Worm (Caenorhabditis elegans) whole organism, L1 larva: ENCODE data around the gene pno-1.
A peak's percentile ranks its signal among the peaks of the same experiment; 100 is the strongest.

Source experiments
- C04F5.9 ChIP-seq: sonication (generic microtip); optimal IDR thresholded peaks from 2 replicates; lab custom pipeline; 2016; ENCODE audit warnings: missing genetic modification characterization, missing compliant biosample characterization
- C34B4.2 ChIP-seq: sonication (generic microtip); optimal IDR thresholded peaks from 2 replicates; lab custom pipeline; 2017; ENCODE audit warnings: mild to moderate bottlenecking, missing genetic modification characterization, missing compliant biosample characterization
- F16B12.6 ChIP-seq: fragments of 150-350 bp; optimal IDR thresholded peaks from 2 replicates; lab custom pipeline; 2014; ENCODE audit warnings: missing biosample characterization, missing genetic modification characterization
- alr-1 ChIP-seq: fragments of 200-800 bp; sonication (Bioruptor generic); optimal IDR thresholded peaks from 2 replicates; lab custom pipeline; 2018; ENCODE audit warnings: borderline replicate concordance, mild to moderate bottlenecking, missing genetic modification characterization, missing compliant biosample characterization
- aly-2 ChIP-seq: fragments of 150-350 bp; optimal IDR thresholded peaks from 2 replicates; lab custom pipeline; 2014; ENCODE audit warnings: missing biosample characterization, missing genetic modification characterization
- ama-1 ChIP-seq: fragments of 150-350 bp; optimal IDR thresholded peaks from 2 replicates; lab custom pipeline; 2014
- ceh-63 ChIP-seq: fragments of 200-800 bp; sonication (Bioruptor generic); optimal IDR thresholded peaks from 2 replicates; lab custom pipeline; 2018; ENCODE audit warnings: mild to moderate bottlenecking, missing genetic modification characterization, missing compliant biosample characterization
- ceh-82 ChIP-seq, 3 experiments: fragments of 150-350 bp in 1 of 3; sonication (generic microtip) in 2 of 3; optimal IDR thresholded peaks; 2 replicates each; lab custom pipeline; 2014 to 2017; ENCODE audit warnings: missing biosample characterization in 3 of 3, missing genetic modification characterization in 3 of 3
- ceh-88 ChIP-seq: fragments of 200-800 bp; sonication (Bioruptor generic); IDR thresholded peaks from 2 replicates; pipeline ENCODE4 v1.3.6; 2022; ENCODE audit warnings: missing genetic modification characterization, missing compliant biosample characterization
- ces-1 ChIP-seq: fragments of 150-350 bp; optimal IDR thresholded peaks from 2 replicates; lab custom pipeline; 2014; ENCODE audit warnings: missing biosample characterization, missing genetic modification reagents, missing genetic modification characterization
- dsc-1 ChIP-seq: sonication (generic microtip); optimal IDR thresholded peaks from 2 replicates; lab custom pipeline; 2016; ENCODE audit warnings: mild to moderate bottlenecking, missing genetic modification characterization, missing compliant biosample characterization
- efl-3 ChIP-seq: fragments of 200-800 bp; sonication (Bioruptor generic); optimal IDR thresholded peaks from 2 replicates; lab custom pipeline; 2018; ENCODE audit warnings: mild to moderate bottlenecking, missing genetic modification characterization, missing compliant biosample characterization
- egl-27 ChIP-seq, 2 experiments: fragments of 150-350 bp in 1 of 2; sonication (generic microtip); optimal IDR thresholded peaks; 3 replicates each; lab custom pipeline; 2017 to 2018; ENCODE audit warnings: missing biosample characterization in 2 of 2, missing genetic modification characterization in 2 of 2, missing genetic modification reagents in 2 of 2
- elt-2 ChIP-seq: sonication (generic microtip); optimal IDR thresholded peaks from 2 replicates; lab custom pipeline; 2016; ENCODE audit warnings: missing genetic modification characterization, mild to moderate bottlenecking, inconsistent platforms, missing compliant biosample characterization, missing genetic modification reagents
- ets-5 ChIP-seq: fragments of 200-800 bp; sonication (Bioruptor generic); IDR thresholded peaks from 2 replicates; pipeline ENCODE4 v1.3.6; 2022; ENCODE audit warnings: missing genetic modification characterization, missing compliant biosample characterization
- fkh-10 ChIP-seq: sonication (generic microtip); optimal IDR thresholded peaks from 2 replicates; lab custom pipeline; 2017; ENCODE audit warnings: missing biosample characterization, missing genetic modification reagents, missing genetic modification characterization
- fkh-4 ChIP-seq: sonication (generic microtip); optimal IDR thresholded peaks from 2 replicates; lab custom pipeline; 2016; ENCODE audit warnings: missing compliant biosample characterization, missing genetic modification characterization, borderline replicate concordance
- grh-1 ChIP-seq: fragments of 200-800 bp; sonication (Bioruptor generic); IDR thresholded peaks from 2 replicates; pipeline ENCODE4 v1.3.6; 2022; ENCODE audit warnings: missing genetic modification reagents, missing genetic modification characterization, missing compliant biosample characterization
- hlh-17 ChIP-seq: fragments of 200-800 bp; sonication (Bioruptor generic); optimal IDR thresholded peaks from 2 replicates; lab custom pipeline; 2018; ENCODE audit warnings: missing genetic modification characterization, mild to moderate bottlenecking, missing compliant biosample characterization, moderate library complexity, borderline replicate concordance
- hpl-2 ChIP-seq: fragments of 150-350 bp; optimal IDR thresholded peaks from 2 replicates; lab custom pipeline; 2014; ENCODE audit warnings: missing biosample characterization, missing genetic modification reagents, missing genetic modification characterization
- irx-1 ChIP-seq: sonication (generic microtip); optimal IDR thresholded peaks from 2 replicates; lab custom pipeline; 2016; ENCODE audit warnings: missing genetic modification characterization, missing compliant biosample characterization
- isw-1 ChIP-seq: fragments of 200-800 bp; sonication (Bioruptor generic); IDR thresholded peaks from 2 replicates; pipeline ENCODE4 v1.3.6; 2022; ENCODE audit warnings: missing genetic modification characterization, missing compliant biosample characterization
- lin-13 ChIP-seq: fragments of 150-350 bp; optimal IDR thresholded peaks from 2 replicates; lab custom pipeline; 2014; ENCODE audit warnings: missing biosample characterization, missing genetic modification reagents, missing genetic modification characterization
- lin-14 ChIP-seq: fragments of 200-800 bp; sonication (Bioruptor generic); optimal IDR thresholded peaks from 2 replicates; lab custom pipeline; 2018; ENCODE audit warnings: mild to moderate bottlenecking, missing genetic modification characterization, moderate library complexity, missing compliant biosample characterization
- lin-35 ChIP-seq, 2 experiments: fragments of 150-350 bp; optimal IDR thresholded peaks; 2 replicates each; lab custom pipeline; 2014; ENCODE audit warnings: missing biosample characterization in 2 of 2, missing genetic modification characterization in 2 of 2, missing genetic modification reagents in 2 of 2
- lin-39 ChIP-seq: fragments of 150-350 bp; optimal IDR thresholded peaks from 2 replicates; lab custom pipeline; 2014; ENCODE audit warnings: missing biosample characterization, missing genetic modification reagents, missing genetic modification characterization
- lsy-2 ChIP-seq, 2 experiments: fragments of 150-350 bp; optimal IDR thresholded peaks; 2 replicates each; lab custom pipeline; 2014; ENCODE audit warnings: missing biosample characterization in 2 of 2, missing genetic modification characterization in 2 of 2
- mef-2 ChIP-seq: fragments of 150-350 bp; optimal IDR thresholded peaks from 2 replicates; lab custom pipeline; 2014; ENCODE audit warnings: missing biosample characterization, missing genetic modification characterization
- mep-1 ChIP-seq: fragments of 150-350 bp; optimal IDR thresholded peaks from 2 replicates; lab custom pipeline; 2014; ENCODE audit warnings: missing biosample characterization, missing genetic modification characterization
- nhr-11 ChIP-seq: fragments of 150-350 bp; optimal IDR thresholded peaks from 2 replicates; lab custom pipeline; 2014; ENCODE audit warnings: missing biosample characterization, missing genetic modification characterization
- nhr-12 ChIP-seq: sonication (generic microtip); optimal IDR thresholded peaks from 2 replicates; lab custom pipeline; 2017; ENCODE audit warnings: missing biosample characterization, missing genetic modification characterization
- nhr-20 ChIP-seq: sonication (generic microtip); optimal IDR thresholded peaks from 2 replicates; lab custom pipeline; 2016; ENCODE audit warnings: mild to moderate bottlenecking, missing genetic modification characterization, missing compliant biosample characterization
- nhr-237 ChIP-seq: fragments of 150-350 bp; optimal IDR thresholded peaks from 2 replicates; lab custom pipeline; 2014; ENCODE audit warnings: missing biosample characterization, missing genetic modification characterization
- nhr-28 ChIP-seq: fragments of 150-350 bp; optimal IDR thresholded peaks from 2 replicates; lab custom pipeline; 2014; ENCODE audit warnings: missing biosample characterization, missing genetic modification characterization
- nhr-71 ChIP-seq: sonication (generic microtip); optimal IDR thresholded peaks from 2 replicates; lab custom pipeline; 2016; ENCODE audit warnings: mild to moderate bottlenecking, missing genetic modification characterization, moderate library complexity, missing compliant biosample characterization
- pax-3 ChIP-seq: fragments of 200-800 bp; sonication (Bioruptor generic); optimal IDR thresholded peaks from 2 replicates; lab custom pipeline; 2018; ENCODE audit warnings: mild to moderate bottlenecking, missing genetic modification characterization, moderate library complexity, missing compliant biosample characterization
- pqm-1 ChIP-seq: sonication (generic microtip); optimal IDR thresholded peaks from 3 replicates; lab custom pipeline; 2017; ENCODE audit warnings: missing biosample characterization, missing genetic modification characterization
- snu-23 ChIP-seq: sonication (generic microtip); optimal IDR thresholded peaks from 2 replicates; lab custom pipeline; 2016; ENCODE audit warnings: missing genetic modification characterization, missing compliant biosample characterization
- sox-4 ChIP-seq: sonication (generic microtip); optimal IDR thresholded peaks from 2 replicates; lab custom pipeline; 2016; ENCODE audit warnings: missing genetic modification characterization, missing compliant biosample characterization
- sptf-1 ChIP-seq: fragments of 150-350 bp; optimal IDR thresholded peaks from 2 replicates; lab custom pipeline; 2014; ENCODE audit warnings: missing biosample characterization, missing genetic modification characterization
- sup-37 ChIP-seq: fragments of 200-800 bp; sonication (Bioruptor generic); optimal IDR thresholded peaks from 2 replicates; lab custom pipeline; 2018; ENCODE audit warnings: mild to moderate bottlenecking, missing genetic modification characterization, missing compliant biosample characterization
- unc-30 ChIP-seq: sonication (generic microtip); optimal IDR thresholded peaks from 2 replicates; lab custom pipeline; 2017; ENCODE audit warnings: missing biosample characterization, missing genetic modification characterization
- unc-86 ChIP-seq: sonication (generic microtip); optimal IDR thresholded peaks from 2 replicates; lab custom pipeline; 2016; ENCODE audit warnings: missing genetic modification characterization, missing compliant biosample characterization
- vab-15 ChIP-seq: sonication (generic microtip); optimal IDR thresholded peaks from 2 replicates; lab custom pipeline; 2017; ENCODE audit warnings: missing genotype, mild to moderate bottlenecking, missing genetic modification characterization, missing compliant biosample characterization
- xbp-1 ChIP-seq: sonication (generic microtip); optimal IDR thresholded peaks from 2 replicates; lab custom pipeline; 2016; ENCODE audit warnings: missing genetic modification characterization, missing compliant biosample characterization
- zip-4 ChIP-seq: fragments of 200-800 bp; sonication (Bioruptor generic); optimal IDR thresholded peaks from 2 replicates; lab custom pipeline; 2018; ENCODE audit warnings: mild to moderate bottlenecking, missing genetic modification characterization, moderate library complexity, missing compliant biosample characterization
- ztf-11 ChIP-seq, 2 experiments: sonication (generic microtip); optimal IDR thresholded peaks; 2 replicates each; lab custom pipeline; 2016 to 2017; ENCODE audit warnings: missing genetic modification characterization in 2 of 2, missing biosample characterization in 1 of 2, missing compliant biosample characterization in 1 of 2
- ztf-4 ChIP-seq: fragments of 150-350 bp; optimal IDR thresholded peaks from 2 replicates; lab custom pipeline; 2014; ENCODE audit warnings: missing biosample characterization, missing genetic modification characterization

pno-1 gene

ce11 chrII:9791185-9791584, 48.5 kb upstream of the pno-1 start (continued):
- TF ChIP-seq lin-39 (tag; lab: Kevin White, UChicago) (no peak), F16B12.6 (tag; lab: Kevin White, UChicago) (no peak), unc-30 (tag; lab: Kevin White, UChicago) (no peak), nhr-28 (no peak), ceh-63 (GFP tag; lab: Kevin White, UChicago) (no peak), ceh-82 (tag; optimal IDR thresholded peaks at IDR 0.05; lab: Kevin White, UChicago) (no peak), hpl-2 (GFP tag; lab: Kevin White, UChicago) (no peak), vab-15 (tag; lab: Kevin White, UChicago) (no peak), fkh-4 (tag; lab: Kevin White, UChicago) (no peak), sptf-1 (tag; lab: Kevin White, UChicago) (no peak), ztf-4 (tag; lab: Kevin White, UChicago) (no peak), irx-1 (tag; lab: Kevin White, UChicago) (no peak), ets-5 (GFP tag; lab: Robert Waterston, UW) (no peak), dsc-1 (no peak), ama-1 (lab: Kevin White, UChicago) (no peak), fkh-10 (no peak), lin-35 (GFP tag; optimal IDR thresholded peaks at IDR 0.05; lab: Kevin White, UChicago) (peak in 1 of 2 experiments; percentile 45)

ce11 chrII:9787395-9788152, 44.9 kb upstream of the pno-1 start, which contains the start of gene cyp-13A2:
Gene cyp-13A2 (minus strand): TSS chrII:9787629.
- TF ChIP-seq aly-2 (no peak), pax-3 (tag; lab: Kevin White, UChicago) (no peak), alr-1 (tag; lab: Kevin White, UChicago) (no peak), C04F5.9 (tag; lab: Kevin White, UChicago) (no peak), snu-23 (GFP tag; lab: Kevin White, UChicago) (peak; percentile 65), ama-1 (lab: Kevin White, UChicago) (no peak), zip-4 (GFP tag; lab: Kevin White, UChicago) (no peak), hpl-2 (GFP tag; lab: Kevin White, UChicago) (no peak), lin-13 (GFP tag; lab: Kevin White, UChicago) (no peak), egl-27 (tag; optimal IDR thresholded peaks at IDR 0.05; lab: Kevin White, UChicago) (peak; percentile 27 to 59), F16B12.6 (tag; lab: Kevin White, UChicago) (no peak), nhr-11 (peak; percentile 33), ets-5 (GFP tag; lab: Robert Waterston, UW) (no peak), ztf-4 (tag; lab: Kevin White, UChicago) (no peak), efl-3 (no peak), isw-1 (GFP tag; lab: Robert Waterston, UW) (no peak), nhr-71 (tag; lab: Kevin White, UChicago) (peak; percentile 82), C34B4.2 (tag; lab: Kevin White, UChicago) (no peak), unc-86 (tag; lab: Kevin White, UChicago) (no peak), nhr-28 (no peak), sox-4 (no peak), dsc-1 (no peak), ceh-63 (GFP tag; lab: Kevin White, UChicago) (no peak), mep-1 (tag; lab: Kevin White, UChicago) (peak; percentile 45), lsy-2 (tag; optimal IDR thresholded peaks at IDR 0.05; lab: Kevin White, UChicago) (peak; percentile 47 to 62), grh-1 (GFP tag; lab: Robert Waterston, UW) (0 out of 2 replicates have a peak, but pooled peaks have one; percentile 45), hlh-17 (GFP tag; lab: Kevin White, UChicago) (no peak), lin-14 (GFP tag; lab: Kevin White, UChicago) (peak; percentile 94), sup-37 (GFP tag; lab: Kevin White, UChicago) (no peak), pqm-1 (no peak), nhr-20 (peak; percentile 88), ceh-88 (no peak), nhr-237 (tag; lab: Kevin White, UChicago) (no peak), vab-15 (tag; lab: Kevin White, UChicago) (no peak), lin-35 (GFP tag; optimal IDR thresholded peaks at IDR 0.05; lab: Kevin White, UChicago) (peak; percentile 10 to 29), mef-2 (tag; lab: Kevin White, UChicago) (no peak), ces-1 (GFP tag; lab: Kevin White, UChicago) (no peak), ztf-11 (tag; optimal IDR thresholded peaks at IDR 0.05; lab: Kevin White, UChicago) (no peak), ceh-82 (tag; optimal IDR thresholded peaks at IDR 0.05; lab: Kevin White, UChicago) (no peak), elt-2 (tag; lab: Kevin White, UChicago) (peak; percentile 72), xbp-1 (tag; lab: Kevin White, UChicago) (no peak), nhr-12 (tag; lab: Kevin White, UChicago) (no peak)
